Fruit fly (Drosophila melanogaster) whole organism, prepupa: ENCODE measurements around the gene CG13454.
A peak's percentile ranks its signal among the peaks of the same experiment; 100 is the strongest.

Experiments
- Blimp-1 ChIP-seq: fragments of 200-800 bp; sonication (Bioruptor generic); optimal IDR thresholded peaks from 3 replicates; lab custom pipeline; 2017; ENCODE audit warnings: missing biosample characterization, missing genetic modification characterization, mild to moderate bottlenecking, moderate library complexity, missing genetic modification reagents
- CG10669 ChIP-seq: fragments of 200-800 bp; sonication (Bioruptor generic); optimal IDR thresholded peaks from 3 replicates; lab custom pipeline; 2018; ENCODE audit warnings: missing biosample characterization, mild to moderate bottlenecking, missing genetic modification characterization, moderate library complexity
- CG11294 ChIP-seq: fragments of 200-800 bp; sonication (Bioruptor generic); IDR thresholded peaks from 2 replicates; pipeline ENCODE4 v1.3.6; 2022; ENCODE audit warnings: missing biosample characterization, missing genetic modification characterization
- CG11902 ChIP-seq: fragments of 200-800 bp; sonication (Bioruptor generic); optimal IDR thresholded peaks from 3 replicates; lab custom pipeline; 2016; ENCODE audit warnings: missing biosample characterization, missing genetic modification characterization
- CG15336 ChIP-seq: fragments of 200-800 bp; sonication (Bioruptor generic); IDR thresholded peaks from 2 replicates; pipeline ENCODE4 v1.3.6; 2022; ENCODE audit warnings: missing biosample characterization, missing genetic modification characterization
- CG16779 ChIP-seq: fragments of 200-800 bp; sonication (Bioruptor generic); optimal IDR thresholded peaks from 3 replicates; lab custom pipeline; 2017; ENCODE audit warnings: missing biosample characterization, mild to moderate bottlenecking, missing genetic modification characterization
- CG3032 ChIP-seq: fragments of 200-800 bp; optimal IDR thresholded peaks from 2 replicates; lab custom pipeline; 2019; ENCODE audit warnings: missing biosample characterization, mild to moderate bottlenecking, missing genetic modification characterization, moderate library complexity
- CG31627 ChIP-seq: fragments of 200-800 bp; sonication (Bioruptor generic); optimal IDR thresholded peaks from 3 replicates; lab custom pipeline; 2016; ENCODE audit warnings: missing biosample characterization, missing genetic modification characterization
- CG32006 ChIP-seq: fragments of 200-800 bp; sonication (Bioruptor generic); optimal IDR thresholded peaks from 3 replicates; lab custom pipeline; 2017; ENCODE audit warnings: missing biosample characterization, mild to moderate bottlenecking, missing genetic modification characterization
- CG6163 ChIP-seq: fragments of 200-800 bp; sonication (Bioruptor generic); IDR thresholded peaks from 3 replicates; pipeline ENCODE4 v1.3.6; 2022; ENCODE audit warnings: missing biosample characterization, missing genetic modification characterization
- CG6276 ChIP-seq: fragments of 200-800 bp; sonication (Bioruptor generic); optimal IDR thresholded peaks from 2 replicates; lab custom pipeline; 2017; ENCODE audit warnings: missing biosample characterization, mild to moderate bottlenecking, missing genetic modification characterization
- CG6808 ChIP-seq: fragments of 200-800 bp; sonication (Bioruptor generic); optimal IDR thresholded peaks from 3 replicates; lab custom pipeline; 2017; ENCODE audit warnings: missing biosample characterization, missing genetic modification characterization, mild to moderate bottlenecking, moderate library complexity, missing genetic modification reagents
- CG8119 ChIP-seq: fragments of 200-800 bp; sonication (Bioruptor generic); IDR thresholded peaks from 3 replicates; pipeline ENCODE4 v1.3.6; 2022; ENCODE audit warnings: missing biosample characterization, missing genetic modification characterization
- CG8632 ChIP-seq: fragments of 200-800 bp; sonication (Bioruptor generic); optimal IDR thresholded peaks from 3 replicates; lab custom pipeline; 2016; ENCODE audit warnings: missing biosample characterization, missing genetic modification characterization
- CG9139 ChIP-seq: fragments of 200-800 bp; sonication (Bioruptor generic); optimal IDR thresholded peaks from 3 replicates; lab custom pipeline; 2017; ENCODE audit warnings: missing biosample characterization, mild to moderate bottlenecking, missing genetic modification characterization
- Eip75B ChIP-seq: fragments of 200-800 bp; sonication (Bioruptor generic); optimal IDR thresholded peaks from 3 replicates; lab custom pipeline; 2016; ENCODE audit warnings: missing biosample characterization, missing genetic modification characterization
- Eip78C ChIP-seq: fragments of 200-800 bp; sonication (Bioruptor generic); peaks from one replicate; lab custom pipeline; 2016; ENCODE audit warnings: missing biosample characterization, missing genetic modification characterization
- Ets96B ChIP-seq: fragments of 200-800 bp; optimal IDR thresholded peaks from 2 replicates; lab custom pipeline; 2019; ENCODE audit warnings: missing biosample characterization, mild to moderate bottlenecking, missing genetic modification characterization, moderate library complexity
- Hr38 ChIP-seq: sonication (Bioruptor generic); optimal IDR thresholded peaks from 2 replicates; lab custom pipeline; 2016; ENCODE audit warnings: missing biosample characterization, missing genetic modification characterization
- Hr39 ChIP-seq: fragments of 200-800 bp; sonication (Bioruptor generic); optimal IDR thresholded peaks from 2 replicates; lab custom pipeline; 2016; ENCODE audit warnings: missing biosample characterization, missing genetic modification characterization
- Hr4 ChIP-seq: fragments of 200-800 bp; sonication (Bioruptor generic); optimal IDR thresholded peaks from 3 replicates; lab custom pipeline; 2016; ENCODE audit warnings: missing biosample characterization, missing genetic modification characterization
- Lpt ChIP-seq: fragments of 200-800 bp; sonication (Bioruptor generic); optimal IDR thresholded peaks from 3 replicates; lab custom pipeline; 2016; ENCODE audit warnings: missing biosample characterization, missing genetic modification characterization
- OdsH ChIP-seq: fragments of 200-800 bp; sonication (Bioruptor generic); optimal IDR thresholded peaks from 3 replicates; lab custom pipeline; 2016; ENCODE audit warnings: missing biosample characterization, missing genetic modification characterization
- Sox102F ChIP-seq: fragments of 200-800 bp; sonication (Bioruptor generic); optimal IDR thresholded peaks from 2 replicates; lab custom pipeline; 2016; ENCODE audit warnings: missing biosample characterization, mild to moderate bottlenecking, missing genetic modification characterization
- Sox15 ChIP-seq: fragments of 200-800 bp; sonication (Bioruptor generic); optimal IDR thresholded peaks from 3 replicates; lab custom pipeline; 2016; ENCODE audit warnings: missing biosample characterization, missing genetic modification characterization
- achi ChIP-seq: fragments of 200-800 bp; sonication (Bioruptor generic); optimal IDR thresholded peaks from 3 replicates; lab custom pipeline; 2016; ENCODE audit warnings: missing biosample characterization, missing genetic modification characterization
- acj6 ChIP-seq: fragments of 200-800 bp; sonication (Bioruptor generic); optimal IDR thresholded peaks from 3 replicates; lab custom pipeline; 2016; ENCODE audit warnings: missing biosample characterization, missing genetic modification characterization
- cyc ChIP-seq: fragments of 200-800 bp; sonication (Bioruptor generic); optimal IDR thresholded peaks from 3 replicates; lab custom pipeline; 2016; ENCODE audit warnings: missing biosample characterization, missing genetic modification characterization
- fd59A ChIP-seq: fragments of 200-800 bp; sonication (Bioruptor generic); optimal IDR thresholded peaks from 2 replicates; lab custom pipeline; 2017; ENCODE audit warnings: missing biosample characterization, mild to moderate bottlenecking, missing genetic modification characterization, missing genetic modification reagents
- fkh ChIP-seq: fragments of 200-800 bp; sonication (Bioruptor generic); optimal IDR thresholded peaks from 3 replicates; lab custom pipeline; 2017; ENCODE audit warnings: missing biosample characterization, mild to moderate bottlenecking, missing genetic modification characterization, moderate library complexity
- spab ChIP-seq: fragments of 200-800 bp; sonication (Bioruptor generic); optimal IDR thresholded peaks from 2 replicates; lab custom pipeline; 2017; ENCODE audit warnings: missing biosample characterization, mild to moderate bottlenecking, missing genetic modification characterization, missing genetic modification reagents
- ss ChIP-seq, 2 experiments: fragments of 200-800 bp; sonication (Bioruptor generic); optimal IDR thresholded peaks; 2 replicates in 1 of 2; 3 replicates in 1 of 2; lab custom pipeline; 2017 to 2018; ENCODE audit warnings: mild to moderate bottlenecking in 2 of 2, missing biosample characterization in 2 of 2, missing genetic modification characterization in 2 of 2, moderate library complexity in 1 of 2
- svp ChIP-seq: fragments of 200-800 bp; sonication (Bioruptor generic); peaks from one replicate; lab custom pipeline; 2016; ENCODE audit warnings: missing biosample characterization, missing genetic modification characterization
- vri ChIP-seq: fragments of 200-800 bp; sonication (Bioruptor generic); optimal IDR thresholded peaks from 3 replicates; lab custom pipeline; 2016; ENCODE audit warnings: missing biosample characterization, mild to moderate bottlenecking, missing genetic modification characterization

Gene CG13454

DNA sequence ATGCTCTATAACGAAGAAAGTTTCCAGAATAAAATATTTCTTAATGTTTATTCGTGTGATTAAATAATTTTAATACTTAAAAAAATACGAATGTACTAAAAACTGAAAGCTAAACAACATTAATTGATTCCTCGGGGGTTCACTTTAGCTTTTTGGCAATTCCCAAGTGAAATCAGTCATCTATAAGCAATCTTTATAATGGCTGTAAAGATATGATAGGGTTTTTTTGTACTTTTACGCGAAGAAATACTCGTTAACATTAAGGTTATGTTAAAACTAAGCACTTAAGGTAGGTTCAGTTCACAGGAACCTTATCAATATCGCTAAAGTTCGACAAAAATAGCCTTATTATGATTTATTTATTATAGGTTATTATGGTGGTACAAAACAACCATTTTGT lies 3.1 kb upstream of the CG13454 start:
- TF ChIP-seq svp (GFP tag; lab: Kevin White, UChicago) (no peak), Ets96B (tag; lab: Kevin White, UChicago) (no peak), CG32006 (GFP tag; lab: Kevin White, UChicago) (no peak), spab (GFP tag; lab: Kevin White, UChicago) (no peak), Eip78C (no peak), Lpt (no peak)
- TF ChIP-seq, all 60 proteins: peak for 0

DNA sequence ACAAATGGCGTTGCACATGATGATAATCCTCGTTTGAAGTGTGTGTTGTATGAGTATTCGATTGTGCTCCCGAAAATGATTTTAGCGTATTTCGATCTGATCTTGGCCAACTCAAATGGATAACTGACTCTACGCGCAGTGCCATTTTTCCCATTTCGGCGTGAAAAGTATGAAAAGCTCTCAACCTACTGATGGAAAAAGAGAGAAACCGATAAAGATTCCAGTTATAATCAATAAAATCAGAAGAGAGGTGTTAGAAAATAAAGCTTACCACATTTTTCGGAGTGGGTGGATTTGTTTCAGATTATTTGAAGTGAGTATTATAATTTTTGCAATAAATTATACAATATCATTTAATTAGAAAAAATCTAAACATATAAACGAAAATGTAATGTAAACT lies 2.6 kb upstream of the CG13454 start, which contains the start of gene mex1:
TSS of gene mex1 (minus strand) at position 101 of the 400 bp plus-strand sequence.
- TF ChIP-seq achi (GFP tag; lab: Kevin White, UChicago) (no peak), CG8119 (GFP tag; lab: Robert Waterston, UW) (no peak), Sox102F (GFP tag; lab: Kevin White, UChicago) (no peak), CG3032 (tag; lab: Kevin White, UChicago) (no peak), fkh (GFP tag; lab: Kevin White, UChicago) (no peak), CG15336 (GFP tag; lab: Robert Waterston, UW) (no peak), Sox15 (GFP tag; lab: Kevin White, UChicago) (no peak), CG6276 (GFP tag; lab: Kevin White, UChicago) (no peak), CG31627 (GFP tag; lab: Kevin White, UChicago) (no peak), Hr4 (GFP tag; lab: Kevin White, UChicago) (no peak), CG8632 (GFP tag; lab: Kevin White, UChicago) (no peak), Blimp-1 (GFP tag; lab: Kevin White, UChicago) (no peak)
- TF ChIP-seq, all 60 proteins: peak for 0

DNA sequence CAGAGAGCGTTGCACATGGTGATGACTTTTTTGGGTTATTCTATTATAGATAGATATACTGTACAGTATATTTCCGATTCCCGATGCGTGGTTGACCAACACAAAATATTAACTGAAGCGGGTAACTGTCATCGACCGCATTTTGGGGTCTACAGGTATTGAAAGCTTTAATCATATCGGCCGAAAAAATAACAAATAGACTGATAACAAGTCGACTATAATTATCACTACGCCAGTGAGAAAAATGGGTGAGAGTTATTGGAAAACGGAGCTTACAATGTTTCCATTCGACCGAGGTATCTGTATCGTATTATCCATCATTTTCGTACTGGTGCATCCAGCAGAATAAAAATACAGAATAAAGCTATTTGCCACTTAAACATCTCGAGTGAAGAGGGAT lies 1.5 kb upstream of the CG13454 start:
- TF ChIP-seq vri (GFP tag; lab: Kevin White, UChicago): peak; percentile 38
- TF ChIP-seq CG10669 (GFP tag; lab: Kevin White, UChicago): no peak

DNA sequence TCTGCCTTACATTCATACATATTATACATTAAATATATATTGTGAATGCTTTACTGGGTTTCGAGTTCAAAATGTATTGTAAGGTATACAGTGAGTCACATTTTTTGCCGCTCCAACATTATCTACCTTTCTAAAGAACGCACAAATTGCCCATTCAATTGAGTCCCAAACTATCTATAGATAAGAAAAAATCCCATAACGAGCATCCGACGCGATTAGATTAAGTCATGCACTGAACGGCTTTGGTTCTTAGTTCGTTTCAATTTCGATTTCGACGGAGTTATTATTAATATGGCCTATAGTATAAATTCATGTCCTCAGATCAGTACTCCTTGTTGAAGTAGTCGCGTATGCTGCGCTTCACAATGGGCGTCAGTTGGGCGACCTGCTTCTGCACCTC lies 652 bp upstream of the CG13454 start:
- TF ChIP-seq CG10669 (GFP tag; lab: Kevin White, UChicago) (no peak), spab (GFP tag; lab: Kevin White, UChicago) (no peak), CG6163 (GFP tag; lab: Robert Waterston, UW) (no peak), Ets96B (tag; lab: Kevin White, UChicago) (no peak), Hr39 (GFP tag; lab: Kevin White, UChicago) (no peak), OdsH (GFP tag; lab: Kevin White, UChicago) (no peak), CG8119 (GFP tag; lab: Robert Waterston, UW) (no peak), CG9139 (GFP tag; lab: Kevin White, UChicago) (no peak), CG11294 (no peak), acj6 (GFP tag; lab: Kevin White, UChicago) (no peak), CG16779 (tag; lab: Kevin White, UChicago) (no peak), CG6276 (GFP tag; lab: Kevin White, UChicago) (no peak), Eip75B (GFP tag; lab: Kevin White, UChicago) (no peak), CG6808 (GFP tag; lab: Kevin White, UChicago) (no peak), Blimp-1 (GFP tag; lab: Kevin White, UChicago) (no peak), CG11902 (no peak), cyc (GFP tag; lab: Kevin White, UChicago) (no peak), fd59A (GFP tag; lab: Kevin White, UChicago) (no peak), Hr38 (GFP tag; lab: Kevin White, UChicago) (no peak), ss (GFP tag; optimal IDR thresholded peaks at IDR 0.05; lab: Kevin White, UChicago) (no peak)
- TF ChIP-seq, all 60 proteins: peak for 0
